Worm (Caenorhabditis elegans) whole organism, mixed stage, embryonic: ENCODE results near the gene srsx-38.

Source experiments
- elt-1 ChIP-seq: sonication (generic microtip); optimal IDR thresholded peaks from 2 replicates; lab custom pipeline; 2017; ENCODE audit warnings: missing genetic modification characterization, mild to moderate bottlenecking, missing compliant biosample characterization, antibody characterized with exemption, moderate library complexity, borderline replicate concordance; ENCODE audit not compliant: insufficient read depth
- elt-3 ChIP-seq: fragments of 150-350 bp; optimal IDR thresholded peaks from 2 replicates; lab custom pipeline; 2014; ENCODE audit warnings: missing biosample characterization, missing genetic modification characterization
- flh-1 ChIP-seq: fragments of 200-800 bp; sonication (Bioruptor generic); optimal IDR thresholded peaks from 2 replicates; lab custom pipeline; 2018; ENCODE audit warnings: mild to moderate bottlenecking, missing genetic modification characterization, moderate library complexity, missing compliant biosample characterization
- mab-5 ChIP-seq: fragments of 150-350 bp; optimal IDR thresholded peaks from 2 replicates; lab custom pipeline; 2014; ENCODE audit warnings: missing biosample characterization, missing genetic modification characterization
- nhr-237 ChIP-seq: fragments of 150-350 bp; optimal IDR thresholded peaks from 2 replicates; lab custom pipeline; 2014; ENCODE audit warnings: missing biosample characterization, missing genetic modification characterization
- pha-4 ChIP-seq: fragments of 150-350 bp; optimal IDR thresholded peaks from 2 replicates; lab custom pipeline; 2018; ENCODE audit warnings: missing biosample characterization, missing genetic modification reagents, missing genetic modification characterization
- sptf-1 ChIP-seq: sonication (generic microtip); optimal IDR thresholded peaks from 2 replicates; lab custom pipeline; 2017; ENCODE audit warnings: mild to moderate bottlenecking, missing genetic modification characterization, moderate library complexity, missing compliant biosample characterization
- unc-62 ChIP-seq: fragments of 150-350 bp; optimal IDR thresholded peaks from 2 replicates; lab custom pipeline; 2014; ENCODE audit warnings: missing biosample characterization, missing genetic modification reagents, missing genetic modification characterization

- TF ChIP-seq elt-3 (tag; lab: Kevin White, UChicago): no peak
- TF ChIP-seq pha-4: no peak
- no peak for TF ChIP-seq flh-1 (GFP tag; lab: Kevin White, UChicago)
- TF ChIP-seq unc-62 (GFP tag; lab: Kevin White, UChicago): no peak
- TF ChIP-seq elt-1: no peak
- no peak for TF ChIP-seq mab-5
- TF ChIP-seq nhr-237 (tag; lab: Kevin White, UChicago): no peak
- TF ChIP-seq sptf-1: no peak
Measured at ce11 chrV:15819983-15820382, 12.7 kb upstream of the srsx-38 start, which contains the start of gene srbc-48.
